Worm (Caenorhabditis elegans) whole organism, late embryonic: ENCODE results near the gene usp-33.

Experiments used
- C38D4.7 ChIP-seq: fragments of 200-800 bp; sonication (Bioruptor generic); optimal IDR thresholded peaks from 2 replicates; lab custom pipeline; 2018; ENCODE audit warnings: mild to moderate bottlenecking, missing genetic modification characterization, moderate library complexity, missing compliant biosample characterization
- K09A11.1 ChIP-seq: sonication (generic microtip); optimal IDR thresholded peaks from 2 replicates; lab custom pipeline; 2017; ENCODE audit warnings: antibody characterized with exemption, mild to moderate bottlenecking, missing genetic modification characterization, missing compliant biosample characterization; ENCODE audit not compliant: insufficient read depth
- Y22D7AL.16 ChIP-seq: sonication (generic microtip); optimal IDR thresholded peaks from 2 replicates; lab custom pipeline; 2016; ENCODE audit warnings: missing genetic modification characterization, missing compliant biosample characterization
- ahr-1 ChIP-seq: sonication (generic microtip); optimal IDR thresholded peaks from 2 replicates; lab custom pipeline; 2016; ENCODE audit warnings: missing genetic modification characterization, missing compliant biosample characterization
- ama-1 ChIP-seq: fragments of 150-350 bp; optimal IDR thresholded peaks from 2 replicates; lab custom pipeline; 2014
- ceh-14 ChIP-seq: sonication (generic microtip); optimal IDR thresholded peaks from 2 replicates; lab custom pipeline; 2016; ENCODE audit warnings: missing genotype, missing genetic modification characterization, missing compliant biosample characterization
- ceh-2 ChIP-seq: sonication (generic microtip); optimal IDR thresholded peaks from 2 replicates; lab custom pipeline; 2016; ENCODE audit warnings: missing genotype, missing genetic modification characterization, missing compliant biosample characterization
- ceh-22 ChIP-seq: sonication (generic microtip); optimal IDR thresholded peaks from 2 replicates; lab custom pipeline; 2017; ENCODE audit warnings: missing biosample characterization, missing genetic modification characterization
- ceh-24 ChIP-seq: sonication (generic microtip); optimal IDR thresholded peaks from 2 replicates; lab custom pipeline; 2016; ENCODE audit warnings: mild to moderate bottlenecking, missing genetic modification characterization, missing compliant biosample characterization
- ceh-30 ChIP-seq: fragments of 150-350 bp; optimal IDR thresholded peaks from 2 replicates; lab custom pipeline; 2014; ENCODE audit warnings: missing biosample characterization, missing genetic modification characterization
- ceh-34 ChIP-seq: sonication (generic microtip); optimal IDR thresholded peaks from 2 replicates; lab custom pipeline; 2016; ENCODE audit warnings: mild to moderate bottlenecking, missing genetic modification characterization, missing compliant biosample characterization
- ceh-45 ChIP-seq: fragments of 200-800 bp; sonication (Bioruptor generic); IDR thresholded peaks from 2 replicates; pipeline ENCODE4 v1.3.6; 2022; ENCODE audit warnings: missing genetic modification reagents, missing genetic modification characterization, missing compliant biosample characterization
- ceh-6 ChIP-seq: fragments of 200-800 bp; sonication (Bioruptor generic); optimal IDR thresholded peaks from 2 replicates; lab custom pipeline; 2018; ENCODE audit warnings: mild to moderate bottlenecking, missing genetic modification characterization, missing compliant biosample characterization
- ceh-9 ChIP-seq: sonication (generic microtip); optimal IDR thresholded peaks from 2 replicates; lab custom pipeline; 2016; ENCODE audit warnings: mild to moderate bottlenecking, missing genetic modification characterization, inconsistent platforms, missing compliant biosample characterization
- elt-4 ChIP-seq: sonication (generic microtip); optimal IDR thresholded peaks from 2 replicates; lab custom pipeline; 2016; ENCODE audit warnings: missing genetic modification characterization, missing compliant biosample characterization
- ets-4 ChIP-seq: sonication (generic microtip); optimal IDR thresholded peaks from 2 replicates; lab custom pipeline; 2016; ENCODE audit warnings: missing genetic modification characterization, missing compliant biosample characterization
- eyg-1 ChIP-seq: sonication (generic microtip); optimal IDR thresholded peaks from 2 replicates; lab custom pipeline; 2016; ENCODE audit warnings: missing genotype, missing genetic modification characterization, missing compliant biosample characterization
- fax-1 ChIP-seq: sonication (generic microtip); optimal IDR thresholded peaks from 2 replicates; lab custom pipeline; 2016; ENCODE audit warnings: missing genotype, missing genetic modification characterization, missing compliant biosample characterization
- hlh-13 ChIP-seq: fragments of 200-800 bp; sonication (Bioruptor generic); optimal IDR thresholded peaks from 2 replicates; lab custom pipeline; 2018; ENCODE audit warnings: mild to moderate bottlenecking, missing genetic modification characterization, missing compliant biosample characterization
- hlh-15 ChIP-seq: sonication (generic microtip); optimal IDR thresholded peaks from 2 replicates; lab custom pipeline; 2016; ENCODE audit warnings: missing genetic modification characterization, missing compliant biosample characterization
- hlh-6 ChIP-seq: sonication (generic microtip); optimal IDR thresholded peaks from 2 replicates; lab custom pipeline; 2016; ENCODE audit warnings: missing genotype, missing genetic modification characterization, missing compliant biosample characterization
- hlh-8 ChIP-seq: sonication (generic microtip); optimal IDR thresholded peaks from 2 replicates; lab custom pipeline; 2016; ENCODE audit warnings: missing genotype, missing genetic modification characterization, missing compliant biosample characterization
- lim-6 ChIP-seq: sonication (generic microtip); optimal IDR thresholded peaks from 2 replicates; lab custom pipeline; 2016; ENCODE audit warnings: missing genetic modification characterization, missing compliant biosample characterization
- lin-11 ChIP-seq: fragments of 200-800 bp; sonication (Bioruptor generic); optimal IDR thresholded peaks from 2 replicates; lab custom pipeline; 2018; ENCODE audit warnings: mild to moderate bottlenecking, missing genetic modification characterization, missing compliant biosample characterization
- madf-2 ChIP-seq: sonication (generic microtip); optimal IDR thresholded peaks from 2 replicates; lab custom pipeline; 2017; ENCODE audit warnings: missing genetic modification characterization, missing compliant biosample characterization
- mec-3 ChIP-seq: sonication (generic microtip); optimal IDR thresholded peaks from 2 replicates; lab custom pipeline; 2016; ENCODE audit warnings: borderline replicate concordance, missing genetic modification characterization, missing compliant biosample characterization
- nfya-1 ChIP-seq: sonication (generic microtip); optimal IDR thresholded peaks from 2 replicates; lab custom pipeline; 2017; ENCODE audit warnings: missing genetic modification characterization, mild to moderate bottlenecking, missing compliant biosample characterization, antibody characterized with exemption, moderate library complexity
- nhr-232 ChIP-seq: sonication (generic microtip); optimal IDR thresholded peaks from 2 replicates; lab custom pipeline; 2016; ENCODE audit warnings: missing genetic modification characterization, missing compliant biosample characterization
- npax-4 ChIP-seq: sonication (generic microtip); optimal IDR thresholded peaks from 2 replicates; lab custom pipeline; 2016; ENCODE audit warnings: missing genetic modification characterization, missing compliant biosample characterization
- odd-2 ChIP-seq: sonication (generic microtip); optimal IDR thresholded peaks from 2 replicates; lab custom pipeline; 2017; ENCODE audit warnings: antibody characterized with exemption, mild to moderate bottlenecking, missing genetic modification characterization, missing compliant biosample characterization
- pag-3 ChIP-seq: sonication (generic microtip); optimal IDR thresholded peaks from 2 replicates; lab custom pipeline; 2016; ENCODE audit warnings: missing compliant biosample characterization, missing genetic modification characterization, borderline replicate concordance
- pha-2 ChIP-seq: sonication (generic microtip); optimal IDR thresholded peaks from 2 replicates; lab custom pipeline; 2017; ENCODE audit warnings: mild to moderate bottlenecking, missing genetic modification characterization, missing compliant biosample characterization
- pqm-1 ChIP-seq: sonication (generic microtip); optimal IDR thresholded peaks from 2 replicates; lab custom pipeline; 2016; ENCODE audit warnings: missing genetic modification characterization, missing compliant biosample characterization
- ref-2 ChIP-seq: sonication (generic microtip); optimal IDR thresholded peaks from 2 replicates; lab custom pipeline; 2016; ENCODE audit warnings: missing genetic modification characterization, missing compliant biosample characterization
- rnt-1 ChIP-seq: sonication (generic microtip); optimal IDR thresholded peaks from 2 replicates; lab custom pipeline; 2016; ENCODE audit warnings: missing genetic modification characterization, missing compliant biosample characterization
- sox-2 ChIP-seq: fragments of 200-800 bp; sonication (Bioruptor generic); IDR thresholded peaks from 2 replicates; pipeline ENCODE4 v1.3.6; 2022; ENCODE audit warnings: missing genetic modification reagents, missing genetic modification characterization, missing compliant biosample characterization
- ttx-3 ChIP-seq: sonication (generic microtip); optimal IDR thresholded peaks from 2 replicates; lab custom pipeline; 2016; ENCODE audit warnings: missing genetic modification reagents, missing genetic modification characterization, missing compliant biosample characterization
- unc-42 ChIP-seq: sonication (generic microtip); optimal IDR thresholded peaks from 2 replicates; lab custom pipeline; 2016; ENCODE audit warnings: missing genotype, missing genetic modification characterization, missing compliant biosample characterization
- unc-55 ChIP-seq: sonication (generic microtip); optimal IDR thresholded peaks from 2 replicates; lab custom pipeline; 2017; ENCODE audit warnings: missing biosample characterization, missing genetic modification reagents, missing genetic modification characterization
- unc-86 ChIP-seq: sonication (generic microtip); optimal IDR thresholded peaks from 2 replicates; lab custom pipeline; 2016; ENCODE audit warnings: missing genetic modification characterization, missing compliant biosample characterization

usp-33 gene

DNA sequence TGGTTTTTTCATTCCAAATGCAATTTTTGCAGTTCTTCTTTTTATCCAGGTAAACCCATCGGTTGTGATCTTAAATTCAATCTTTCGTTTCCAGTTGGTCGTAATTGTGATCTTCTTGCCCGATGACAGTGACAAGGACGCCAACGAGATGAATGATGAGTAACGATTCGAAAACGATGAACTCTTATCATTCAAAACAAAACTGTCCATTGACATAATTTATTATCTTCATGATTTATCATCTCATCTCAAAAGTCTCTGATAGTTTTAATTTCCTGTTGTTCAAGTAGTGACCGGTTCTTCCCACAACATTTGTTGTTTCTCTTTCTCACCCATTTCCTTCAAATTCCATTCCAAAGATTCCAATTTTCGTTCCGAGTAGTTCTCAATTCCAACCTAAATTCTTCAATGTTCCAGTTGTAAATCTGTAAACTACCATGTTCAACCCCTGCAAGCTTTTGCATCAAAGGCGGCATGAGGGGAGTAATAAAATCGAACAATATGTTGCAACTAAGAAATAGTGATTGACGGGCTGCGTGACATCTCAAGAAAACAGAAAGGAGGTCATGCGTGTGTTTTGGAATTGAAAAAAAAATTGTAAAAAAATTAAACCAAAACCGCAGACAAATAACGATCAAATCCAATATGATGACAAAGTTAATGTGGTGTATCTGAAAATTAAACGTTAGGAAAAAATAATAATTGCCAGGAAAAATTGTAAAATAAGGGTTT is 35.1 kb downstream of the usp-33 start:
- no peak for TF ChIP-seq C38D4.7 (GFP tag; lab: Kevin White, UChicago)
- no peak for TF ChIP-seq ceh-2 (tag; lab: Kevin White, UChicago)
- TF ChIP-seq fax-1 (tag; lab: Kevin White, UChicago), result no peak
- no peak for TF ChIP-seq hlh-15 (tag; lab: Kevin White, UChicago)
- no peak for TF ChIP-seq nfya-1 (tag; lab: Kevin White, UChicago)
- TF ChIP-seq pha-2 (tag; lab: Kevin White, UChicago), result no peak
- TF ChIP-seq K09A11.1, result no peak
- no peak for TF ChIP-seq eyg-1 (tag; lab: Kevin White, UChicago)
- no peak for TF ChIP-seq ceh-24 (tag; lab: Kevin White, UChicago)
- TF ChIP-seq unc-55, result no peak
- TF ChIP-seq mec-3, result no peak
- no peak for TF ChIP-seq ets-4 (tag; lab: Kevin White, UChicago)
- no peak for TF ChIP-seq ceh-9 (tag; lab: Kevin White, UChicago)
- no peak for TF ChIP-seq ceh-34 (tag; lab: Kevin White, UChicago)
- no peak for TF ChIP-seq lim-6 (tag; lab: Kevin White, UChicago)
- no peak for TF ChIP-seq rnt-1 (tag; lab: Kevin White, UChicago)
- no peak for TF ChIP-seq ama-1
- TF ChIP-seq hlh-13 (GFP tag; lab: Kevin White, UChicago), result no peak

DNA sequence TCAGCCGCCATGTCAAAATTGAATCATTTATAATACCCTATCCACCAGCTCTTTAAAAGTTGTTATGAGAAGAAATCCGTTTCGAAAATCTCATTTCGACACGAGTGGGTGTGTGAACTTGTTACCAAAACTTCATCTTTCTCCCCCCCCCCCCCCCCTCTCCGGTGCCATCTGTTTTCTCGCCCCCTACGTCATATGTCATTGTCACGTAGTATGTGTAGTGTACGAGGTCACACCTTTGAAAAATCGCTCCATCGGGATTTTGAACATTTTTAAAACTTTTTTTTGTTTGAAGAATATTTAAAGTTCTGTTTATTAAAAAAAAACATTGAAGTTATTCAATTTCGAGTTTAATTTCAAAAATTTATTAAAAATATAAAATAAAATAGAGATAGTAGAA is 36.6 kb downstream of the usp-33 start:
- TF ChIP-seq hlh-6 (tag; lab: Kevin White, UChicago), result no peak
- no peak for TF ChIP-seq ets-4 (tag; lab: Kevin White, UChicago)
- no peak for TF ChIP-seq pqm-1
- no peak for TF ChIP-seq ama-1
- no peak for TF ChIP-seq ceh-2 (tag; lab: Kevin White, UChicago)
- no peak for TF ChIP-seq npax-4 (tag; lab: Kevin White, UChicago)
- no peak for TF ChIP-seq fax-1 (tag; lab: Kevin White, UChicago)
- peak; percentile 16 for TF ChIP-seq unc-42 (tag; lab: Kevin White, UChicago)

DNA sequence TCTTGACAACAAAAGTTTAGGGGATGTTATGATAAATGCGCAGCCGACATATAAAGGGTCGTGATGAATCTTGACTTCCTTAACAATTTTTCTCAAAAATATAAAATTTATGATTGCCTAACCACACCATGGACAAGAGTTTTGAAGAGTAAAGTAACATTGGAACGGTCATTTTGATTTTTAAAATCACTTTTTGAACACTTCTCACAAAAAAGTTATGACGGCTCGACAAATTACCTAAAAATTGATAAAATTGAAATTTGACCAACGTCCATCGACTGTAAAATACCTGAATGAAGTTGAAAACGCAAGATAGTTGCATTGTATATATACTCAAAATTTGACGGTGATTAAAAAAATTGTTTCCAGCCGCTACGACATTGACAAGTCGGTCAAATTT is 37.8 kb downstream of the usp-33 start:
- no peak for TF ChIP-seq unc-42 (tag; lab: Kevin White, UChicago)
- no peak for TF ChIP-seq K09A11.1
- TF ChIP-seq ceh-14 (tag; lab: Kevin White, UChicago), result no peak
- no peak for TF ChIP-seq ceh-45 (GFP tag; lab: Robert Waterston, UW)
- no peak for TF ChIP-seq sox-2
- no peak for TF ChIP-seq fax-1 (tag; lab: Kevin White, UChicago)
- no peak for TF ChIP-seq ttx-3 (tag; lab: Kevin White, UChicago)
- no peak for TF ChIP-seq ref-2 (tag; lab: Kevin White, UChicago)
- no peak for TF ChIP-seq ahr-1 (tag; lab: Kevin White, UChicago)
- TF ChIP-seq nfya-1 (tag; lab: Kevin White, UChicago), result no peak
- TF ChIP-seq ceh-34 (tag; lab: Kevin White, UChicago), result no peak
- no peak for TF ChIP-seq C38D4.7 (GFP tag; lab: Kevin White, UChicago)
- no peak for TF ChIP-seq madf-2 (tag; lab: Kevin White, UChicago)

DNA sequence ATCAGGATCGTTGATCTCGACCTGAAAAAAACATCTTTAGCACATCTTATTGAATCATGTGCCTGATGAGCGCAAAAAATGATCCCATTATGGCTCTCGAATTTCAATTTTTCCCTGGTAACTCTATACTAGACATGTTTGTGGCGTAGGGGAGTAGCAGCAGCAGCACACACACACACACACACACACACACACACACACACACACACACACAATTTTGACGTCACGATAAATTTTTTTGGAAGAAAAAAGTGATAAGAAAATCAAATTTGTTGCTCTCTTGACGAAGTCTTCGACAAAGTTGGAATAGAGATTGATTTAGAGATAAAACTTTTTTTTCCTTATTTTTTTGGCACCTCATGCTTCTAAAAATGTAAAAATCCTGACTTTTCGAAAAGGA is 38.4 kb downstream of the usp-33 start:
- no peak for TF ChIP-seq Y22D7AL.16 (tag; lab: Kevin White, UChicago)
- no peak for TF ChIP-seq odd-2 (tag; lab: Kevin White, UChicago)
- TF ChIP-seq madf-2 (tag; lab: Kevin White, UChicago), result no peak
- no peak for TF ChIP-seq unc-86 (tag; lab: Kevin White, UChicago)
- TF ChIP-seq hlh-8 (tag; lab: Kevin White, UChicago), result no peak
- no peak for TF ChIP-seq ceh-30 (tag; lab: Kevin White, UChicago)
- TF ChIP-seq ceh-6 (GFP tag; lab: Kevin White, UChicago), result no peak
- no peak for TF ChIP-seq nhr-232 (tag; lab: Kevin White, UChicago)
- no peak for TF ChIP-seq K09A11.1
- TF ChIP-seq ceh-22, result no peak
- no peak for TF ChIP-seq lin-11
- TF ChIP-seq pag-3, result no peak
- no peak for TF ChIP-seq ref-2 (tag; lab: Kevin White, UChicago)
- TF ChIP-seq unc-55, result no peak
- TF ChIP-seq elt-4, result no peak
- no peak for TF ChIP-seq pqm-1
- no peak for TF ChIP-seq ceh-24 (tag; lab: Kevin White, UChicago)
